Worm (Caenorhabditis elegans) whole organism, early embryonic: ENCODE results near the gene egg-2.

Source experiments
- B0310.2 ChIP-seq: sonication (generic microtip); optimal IDR thresholded peaks from 2 replicates; lab custom pipeline; 2016; ENCODE audit warnings: mild to moderate bottlenecking, missing genetic modification characterization, missing compliant biosample characterization
- F13C5.2 ChIP-seq: sonication (generic microtip); optimal IDR thresholded peaks from 2 replicates; lab custom pipeline; 2017; ENCODE audit warnings: mild to moderate bottlenecking, missing genetic modification characterization, inconsistent platforms, missing compliant biosample characterization
- aly-1 ChIP-seq: sonication (generic microtip); optimal IDR thresholded peaks from 2 replicates; lab custom pipeline; 2016; ENCODE audit warnings: missing genetic modification characterization, missing compliant biosample characterization
- ama-1 ChIP-seq: fragments of 150-350 bp; optimal IDR thresholded peaks from 2 replicates; lab custom pipeline; 2014
- ceh-13 ChIP-seq: fragments of 200-800 bp; sonication (Bioruptor generic); optimal IDR thresholded peaks from 2 replicates; lab custom pipeline; 2018; ENCODE audit warnings: mild to moderate bottlenecking, missing genetic modification characterization, missing compliant biosample characterization
- ceh-36 ChIP-seq: sonication (generic microtip); optimal IDR thresholded peaks from 2 replicates; lab custom pipeline; 2016; ENCODE audit warnings: missing genetic modification characterization, inconsistent platforms, missing compliant biosample characterization
- ets-7 ChIP-seq: sonication (generic microtip); optimal IDR thresholded peaks from 2 replicates; lab custom pipeline; 2016; ENCODE audit warnings: missing genotype, missing genetic modification characterization, missing compliant biosample characterization
- flt-1 ChIP-seq: fragments of 200-800 bp; sonication (Bioruptor generic); IDR thresholded peaks from 2 replicates; pipeline ENCODE4 v1.3.6; 2022; ENCODE audit warnings: missing genetic modification characterization, missing compliant biosample characterization
- hmbx-1 ChIP-seq: sonication (generic microtip); optimal IDR thresholded peaks from 2 replicates; lab custom pipeline; 2016; ENCODE audit warnings: mild to moderate bottlenecking, missing genetic modification characterization, missing compliant biosample characterization
- hmg-4 ChIP-seq: fragments of 200-800 bp; sonication (Bioruptor generic); optimal IDR thresholded peaks from 2 replicates; lab custom pipeline; 2018; ENCODE audit warnings: mild to moderate bottlenecking, missing genetic modification characterization, missing compliant biosample characterization
- hnd-1 ChIP-seq: sonication (generic microtip); optimal IDR thresholded peaks from 2 replicates; lab custom pipeline; 2016; ENCODE audit warnings: missing genetic modification characterization, missing compliant biosample characterization
- pes-1 ChIP-seq: fragments of 200-800 bp; sonication (Bioruptor generic); IDR thresholded peaks from 2 replicates; pipeline ENCODE4 v1.3.6; 2022; ENCODE audit warnings: missing genetic modification reagents, missing genetic modification characterization, missing compliant biosample characterization
- scrt-1 ChIP-seq: fragments of 200-800 bp; sonication (Bioruptor generic); IDR thresholded peaks from 2 replicates; pipeline ENCODE4 v1.3.6; 2022; ENCODE audit warnings: missing genetic modification characterization, missing compliant biosample characterization
- sea-1 ChIP-seq: fragments of 200-800 bp; sonication (Bioruptor generic); conservative IDR thresholded peaks from 2 replicates; pipeline ENCODE4 v1.3.6; 2022; ENCODE audit warnings: missing genetic modification characterization, missing compliant biosample characterization
- tbx-11 ChIP-seq: fragments of 200-800 bp; sonication (Bioruptor generic); IDR thresholded peaks from 2 replicates; pipeline ENCODE4 v1.3.6; 2022; ENCODE audit warnings: missing genetic modification characterization, missing compliant biosample characterization
- tbx-37 ChIP-seq: fragments of 200-800 bp; sonication (Bioruptor generic); conservative IDR thresholded peaks from 2 replicates; pipeline ENCODE4 v1.3.6; 2022; ENCODE audit warnings: missing genetic modification reagents, missing genetic modification characterization, missing compliant biosample characterization
- tra-4 ChIP-seq: sonication (generic microtip); optimal IDR thresholded peaks from 2 replicates; lab custom pipeline; 2017; ENCODE audit warnings: missing genetic modification characterization, missing compliant biosample characterization

The egg-2 gene

ce11 chrIII:7060531-7061095 is at the start of gene egg-2:
Gene egg-2, minus strand, starts transcription at chrIII:7060583.
- no peak for TF ChIP-seq ceh-13
- TF ChIP-seq hmg-4 (GFP tag; lab: Kevin White, UChicago): no peak
- TF ChIP-seq pes-1: no peak
- TF ChIP-seq ama-1 (lab: Kevin White, UChicago): no peak
- TF ChIP-seq sea-1 (GFP tag; lab: Robert Waterston, UW): no peak

ce11 chrIII:7107965-7108364 is 47.6 kb upstream of the egg-2 start, which contains the start of gene odd-1:
Gene odd-1, plus strand, starts transcription at chrIII:7108313.
- TF ChIP-seq tbx-37 (GFP tag; lab: Robert Waterston, UW) (no peak), ceh-13 (no peak)

- TF ChIP-seq ceh-13 (no peak), hmbx-1 (no peak), hnd-1 (tag; lab: Kevin White, UChicago) (no peak), F13C5.2 (no peak), sea-1 (GFP tag; lab: Robert Waterston, UW) (no peak), flt-1 (no peak)
Measured at ce11 chrIII:7106854-7107253, 46.5 kb upstream of the egg-2 start.

- TF ChIP-seq sea-1 (GFP tag; lab: Robert Waterston, UW): no peak
- no peak for TF ChIP-seq aly-1
- TF ChIP-seq pes-1: no peak
- TF ChIP-seq F13C5.2: no peak
Measured at ce11 chrIII:7103940-7104440, 43.6 kb upstream of the egg-2 start, which contains the start of gene cpg-2. Gene cpg-2, minus strand, starts transcription at chrIII:7103990.

ce11 chrIII:7101814-7102477 is 41.6 kb upstream of the egg-2 start:
- TF ChIP-seq flt-1 (no peak), hnd-1 (tag; lab: Kevin White, UChicago) (no peak), ceh-13 (no peak), aly-1 (no peak), sea-1 (GFP tag; lab: Robert Waterston, UW) (no peak), ama-1 (lab: Kevin White, UChicago) (no peak), tbx-37 (GFP tag; lab: Robert Waterston, UW) (no peak), scrt-1 (GFP tag; lab: Robert Waterston, UW) (no peak), hmbx-1 (no peak), ceh-36 (tag; lab: Kevin White, UChicago) (no peak), tra-4 (tag; lab: Kevin White, UChicago) (no peak), hmg-4 (GFP tag; lab: Kevin White, UChicago) (no peak), tbx-11 (no peak), ets-7 (tag; lab: Kevin White, UChicago) (no peak), F13C5.2 (no peak)

ce11 chrIII:7100001-7100400 is 39.6 kb upstream of the egg-2 start, which contains the start of gene ZK418.11:
Gene ZK418.11, plus strand, starts transcription at chrIII:7100289.
- TF ChIP-seq ama-1 (lab: Kevin White, UChicago) (no peak), ceh-36 (tag; lab: Kevin White, UChicago) (no peak), ceh-13 (no peak), tbx-37 (GFP tag; lab: Robert Waterston, UW) (no peak), ets-7 (tag; lab: Kevin White, UChicago) (no peak), tra-4 (tag; lab: Kevin White, UChicago) (no peak), F13C5.2 (no peak), pes-1 (no peak), scrt-1 (GFP tag; lab: Robert Waterston, UW) (no peak), sea-1 (GFP tag; lab: Robert Waterston, UW) (no peak), tbx-11 (no peak), hmbx-1 (no peak), hmg-4 (GFP tag; lab: Kevin White, UChicago) (no peak), hnd-1 (tag; lab: Kevin White, UChicago) (no peak), flt-1 (no peak), aly-1 (no peak), B0310.2 (tag; lab: Kevin White, UChicago) (no peak)

- no peak for TF ChIP-seq ets-7 (tag; lab: Kevin White, UChicago)
Measured at ce11 chrIII:7096481-7096880, 36.1 kb upstream of the egg-2 start.

- TF ChIP-seq tbx-11 (no peak), ets-7 (tag; lab: Kevin White, UChicago) (no peak), flt-1 (no peak)
Measured at ce11 chrIII:7095156-7095555, 34.8 kb upstream of the egg-2 start, which contains the start of gene nhr-9. Gene nhr-9, plus strand, starts transcription at chrIII:7095462.

- TF ChIP-seq sea-1 (GFP tag; lab: Robert Waterston, UW) (no peak), flt-1 (no peak)
Measured at ce11 chrIII:7091042-7091441, 30.7 kb upstream of the egg-2 start, which contains the start of gene ZK418.2. Gene ZK418.2, plus strand, starts transcription at chrIII:7091342.
